Worm (Caenorhabditis elegans): ENCODE data around the gene brp-1.

- TF ChIP-seq K02D7.2 (tag; optimal IDR thresholded peaks at IDR 0.05) = no peak
- TF ChIP-seq rnt-1 (tag; optimal IDR thresholded peaks at IDR 0.05) = no peak
- TF ChIP-seq pqm-1 (tag; optimal IDR thresholded peaks at IDR 0.05) = no peak
- TF ChIP-seq fkh-6 (tag; optimal IDR thresholded peaks at IDR 0.05) = no peak
- TF ChIP-seq npax-4 (tag; optimal IDR thresholded peaks at IDR 0.05) = no peak
- no peak for TF ChIP-seq pha-4 (tag; optimal IDR thresholded peaks at IDR 0.05)
- TF ChIP-seq sdc-2 (tag; optimal IDR thresholded peaks at IDR 0.05) = no peak
- no peak for TF ChIP-seq tbx-7 (tag; optimal IDR thresholded peaks at IDR 0.05)
- TF ChIP-seq pros-1 (tag; optimal IDR thresholded peaks at IDR 0.05) = no peak
- TF ChIP-seq fkh-10 (GFP tag; optimal IDR thresholded peaks at IDR 0.05) = no peak
- no peak for TF ChIP-seq elt-2 (tag; optimal IDR thresholded peaks at IDR 0.05)
- TF ChIP-seq ama-1 (optimal IDR thresholded peaks at IDR 0.05) = no peak
- TF ChIP-seq unc-3 (GFP tag; conservative IDR thresholded peaks at IDR 0.05) = no peak
- no peak for TF ChIP-seq unc-3 (tag; optimal IDR thresholded peaks at IDR 0.05)
Measured at ce11 chrIII:12059521-12059920, 39.2 kb downstream of the brp-1 start.
